Fruit fly (Drosophila melanogaster): ENCODE data around the gene Smvt.

DNA sequence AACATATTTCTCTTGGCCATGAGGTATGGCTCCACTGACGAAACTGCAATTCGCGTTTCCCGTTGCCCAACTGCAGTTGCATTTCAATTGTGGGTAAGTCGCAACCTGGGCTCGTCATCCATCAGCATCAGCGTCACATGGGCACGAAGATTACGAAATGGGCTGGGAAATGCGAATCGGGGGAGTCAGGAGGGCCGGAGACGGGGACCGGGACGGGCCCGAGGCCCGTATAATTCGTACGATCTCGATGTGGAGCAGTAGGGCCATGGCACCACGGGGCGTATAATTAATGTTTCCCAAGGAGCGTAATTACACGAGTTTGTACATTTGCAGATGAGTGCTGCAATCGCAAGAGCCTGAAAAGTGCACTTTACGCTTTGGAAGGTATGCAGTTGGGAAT, 3.8 kb upstream of the Smvt start:
- TF ChIP-seq usp (GFP tag; optimal IDR thresholded peaks at IDR 0.05) (no peak), sage (GFP tag; optimal IDR thresholded peaks at IDR 0.05) (no peak), OdsH (GFP tag; optimal IDR thresholded peaks at IDR 0.05) (no peak), CG32264 (GFP tag; optimal IDR thresholded peaks at IDR 0.05) (no peak), psq (GFP tag; optimal IDR thresholded peaks at IDR 0.05) (no peak), woc (GFP tag; optimal IDR thresholded peaks at IDR 0.05) (no peak), CrebA (GFP tag; optimal IDR thresholded peaks at IDR 0.05; ENCODE audit: borderline replicate concordance) (no peak), Rel (GFP tag; optimal IDR thresholded peaks at IDR 0.05) (no peak), Rel (tag; optimal IDR thresholded peaks at IDR 0.05) (no peak), Dif (GFP tag; optimal IDR thresholded peaks at IDR 0.05; ENCODE audit: partially characterized antibody) (no peak), jim (GFP tag; optimal IDR thresholded peaks at IDR 0.05) (no peak)

Measured in whole organism, wandering third instar larva.